Fruit fly (Drosophila melanogaster) whole organism, embryonic: ENCODE data around the gene Cys.

Experiments used
- Aef1 ChIP-seq: fragments of 200-800 bp; sonication (Bioruptor generic); IDR thresholded peaks from 3 replicates; pipeline ENCODE4 v1.3.6; 2022; ENCODE audit warnings: missing biosample characterization, missing genetic modification characterization
- Antp ChIP-seq: fragments of 200-800 bp; sonication (Bioruptor generic); optimal IDR thresholded peaks from 3 replicates; lab custom pipeline; 2016; ENCODE audit warnings: missing biosample characterization, missing genetic modification characterization
- Bgb ChIP-seq: fragments of 200-800 bp; sonication (Bioruptor generic); IDR thresholded peaks from 2 replicates; pipeline ENCODE4 v1.3.6; 2022; ENCODE audit warnings: missing biosample characterization, missing genetic modification characterization; ENCODE audit not compliant: partially characterized antibody
- CG10543 ChIP-seq: fragments of 200-800 bp; sonication (Bioruptor generic); optimal IDR thresholded peaks from 3 replicates; lab custom pipeline; 2017; ENCODE audit warnings: missing biosample characterization, mild to moderate bottlenecking, missing genetic modification characterization, moderate library complexity
- CG11723 ChIP-seq: fragments of 200-800 bp; sonication (Bioruptor generic); optimal IDR thresholded peaks from 2 replicates; lab custom pipeline; 2017; ENCODE audit warnings: missing biosample characterization, mild to moderate bottlenecking, missing genetic modification characterization
- CG12744 ChIP-seq: fragments of 200-800 bp; sonication (Bioruptor generic); optimal IDR thresholded peaks from 2 replicates; lab custom pipeline; 2016; ENCODE audit warnings: missing biosample characterization, missing genetic modification characterization
- CG1603 ChIP-seq: fragments of 200-800 bp; sonication (Bioruptor generic); optimal IDR thresholded peaks from 2 replicates; lab custom pipeline; 2019; ENCODE audit warnings: missing biosample characterization, mild to moderate bottlenecking, missing genetic modification characterization, moderate library complexity
- CG17385 ChIP-seq: fragments of 200-800 bp; sonication (Bioruptor generic); optimal IDR thresholded peaks from 3 replicates; lab custom pipeline; 2018; ENCODE audit warnings: missing biosample characterization, mild to moderate bottlenecking, missing genetic modification characterization
- CG18011 ChIP-seq: fragments of 200-800 bp; sonication (Bioruptor generic); optimal IDR thresholded peaks from 2 replicates; lab custom pipeline; 2017; ENCODE audit warnings: missing biosample characterization, missing genetic modification characterization, mild to moderate bottlenecking, moderate library complexity, missing genotype
- CG2129 ChIP-seq: fragments of 200-800 bp; sonication (Bioruptor generic); IDR thresholded peaks from 2 replicates; pipeline ENCODE4 v1.3.6; 2022; ENCODE audit warnings: missing biosample characterization, missing genetic modification characterization; ENCODE audit not compliant: partially characterized antibody
- CG2875 ChIP-seq: fragments of 200-800 bp; sonication (Bioruptor generic); optimal IDR thresholded peaks from 2 replicates; lab custom pipeline; 2017; ENCODE audit warnings: missing biosample characterization, mild to moderate bottlenecking, missing genetic modification characterization, missing genetic modification reagents
- CG31365 ChIP-seq: fragments of 200-800 bp; sonication (Bioruptor generic); optimal IDR thresholded peaks from 2 replicates; lab custom pipeline; 2018; ENCODE audit warnings: missing biosample characterization, mild to moderate bottlenecking, missing genetic modification characterization
- CG32767 ChIP-seq: fragments of 200-800 bp; sonication (Bioruptor generic); IDR thresholded peaks from 2 replicates; pipeline ENCODE4 v1.3.6; 2022; ENCODE audit warnings: missing biosample characterization, missing genetic modification characterization
- CG3281 ChIP-seq: fragments of 200-800 bp; sonication (Bioruptor generic); optimal IDR thresholded peaks from 3 replicates; lab custom pipeline; 2017; ENCODE audit warnings: missing biosample characterization, mild to moderate bottlenecking, missing genetic modification characterization
- CG6765 ChIP-seq: fragments of 200-800 bp; sonication (Bioruptor generic); optimal IDR thresholded peaks from 3 replicates; lab custom pipeline; 2017; ENCODE audit warnings: missing biosample characterization, mild to moderate bottlenecking, missing genetic modification characterization
- CG6813 ChIP-seq: fragments of 200-800 bp; sonication (Bioruptor generic); optimal IDR thresholded peaks from 2 replicates; lab custom pipeline; 2017; ENCODE audit warnings: missing biosample characterization, missing genetic modification characterization, mild to moderate bottlenecking, moderate library complexity, missing genetic modification reagents
- CG7372 ChIP-seq: fragments of 200-800 bp; sonication (Bioruptor generic); IDR thresholded peaks from 2 replicates; pipeline ENCODE4 v1.3.6; 2022; ENCODE audit warnings: missing biosample characterization, missing genetic modification characterization
- CG7786 ChIP-seq: fragments of 200-800 bp; sonication (Bioruptor generic); optimal IDR thresholded peaks from 2 replicates; lab custom pipeline; 2016; ENCODE audit warnings: missing biosample characterization, missing genetic modification characterization
- CG7963 ChIP-seq: fragments of 200-800 bp; sonication (Bioruptor generic); IDR thresholded peaks from 3 replicates; pipeline ENCODE4 v1.3.6; 2022; ENCODE audit warnings: missing biosample characterization, missing genetic modification characterization; ENCODE audit not compliant: partially characterized antibody
- CG8290 ChIP-seq, 3 experiments: fragments of 200-800 bp; sonication (Bioruptor generic); optimal IDR thresholded peaks; 2 replicates each; lab custom pipeline; 2016 to 2019; ENCODE audit warnings: missing biosample characterization in 3 of 3, missing genetic modification characterization in 3 of 3, mild to moderate bottlenecking in 2 of 3, moderate library complexity in 1 of 3
- CG8359 ChIP-seq: fragments of 200-800 bp; sonication (Bioruptor generic); optimal IDR thresholded peaks from 2 replicates; lab custom pipeline; 2017; ENCODE audit warnings: missing biosample characterization, mild to moderate bottlenecking, missing genetic modification characterization, borderline replicate concordance
- CoRest ChIP-seq: fragments of 200-800 bp; sonication (Bioruptor generic); optimal IDR thresholded peaks from 3 replicates; lab custom pipeline; 2018; ENCODE audit warnings: missing biosample characterization, mild to moderate bottlenecking, missing genetic modification characterization, moderate library complexity
- Fer2 ChIP-seq: fragments of 200-800 bp; sonication (Bioruptor generic); optimal IDR thresholded peaks from 2 replicates; lab custom pipeline; 2018; ENCODE audit warnings: missing biosample characterization, mild to moderate bottlenecking, missing genetic modification characterization, moderate library complexity
- HLH54F ChIP-seq: fragments of 200-800 bp; sonication (Bioruptor generic); optimal IDR thresholded peaks from 3 replicates; lab custom pipeline; 2016; ENCODE audit warnings: missing biosample characterization, missing genetic modification characterization
- MBD-R2 ChIP-seq: fragments of 200-800 bp; sonication (Bioruptor generic); IDR thresholded peaks from 2 replicates; pipeline ENCODE4 v1.3.6; 2022; ENCODE audit warnings: missing biosample characterization, missing genetic modification characterization
- NFAT ChIP-seq: fragments of 200-800 bp; sonication (Bioruptor generic); IDR thresholded peaks from 2 replicates; pipeline ENCODE4 v1.3.6; 2022; ENCODE audit warnings: missing biosample characterization, missing genetic modification characterization
- ac ChIP-seq: fragments of 200-800 bp; sonication (Bioruptor generic); optimal IDR thresholded peaks from 3 replicates; lab custom pipeline; 2017; ENCODE audit warnings: missing biosample characterization, mild to moderate bottlenecking, missing genetic modification characterization
- az2 ChIP-seq: fragments of 200-800 bp; sonication (Bioruptor generic); optimal IDR thresholded peaks from 3 replicates; lab custom pipeline; 2016; ENCODE audit warnings: missing biosample characterization, missing genetic modification characterization
- bigmax ChIP-seq: fragments of 200-800 bp; sonication (Bioruptor generic); optimal IDR thresholded peaks from 2 replicates; lab custom pipeline; 2018; ENCODE audit warnings: missing biosample characterization, mild to moderate bottlenecking, missing genetic modification characterization
- chinmo ChIP-seq: fragments of 200-800 bp; sonication (Bioruptor generic); IDR thresholded peaks from 4 replicates; pipeline ENCODE4 v1.3.6; 2022; ENCODE audit warnings: missing biosample characterization, missing genetic modification characterization; ENCODE audit not compliant: partially characterized antibody
- da ChIP-seq: fragments of 200-800 bp; sonication (Bioruptor generic); optimal IDR thresholded peaks from 2 replicates; lab custom pipeline; 2016; ENCODE audit warnings: missing biosample characterization, missing genetic modification characterization
- fd102C ChIP-seq: fragments of 200-800 bp; sonication (Bioruptor generic); optimal IDR thresholded peaks from 2 replicates; lab custom pipeline; 2018; ENCODE audit warnings: missing biosample characterization, mild to moderate bottlenecking, missing genetic modification characterization, moderate library complexity
- grau ChIP-seq: fragments of 200-800 bp; optimal IDR thresholded peaks from 3 replicates; lab custom pipeline; 2019; ENCODE audit warnings: missing biosample characterization, mild to moderate bottlenecking, missing genetic modification characterization, moderate library complexity
- her ChIP-seq: fragments of 200-800 bp; sonication (Bioruptor generic); optimal IDR thresholded peaks from 2 replicates; lab custom pipeline; 2016; ENCODE audit warnings: missing biosample characterization, missing genetic modification characterization
- lab ChIP-seq: fragments of 200-800 bp; sonication (Bioruptor generic); optimal IDR thresholded peaks from 3 replicates; lab custom pipeline; 2017; ENCODE audit warnings: missing biosample characterization, missing genetic modification characterization, mild to moderate bottlenecking, moderate library complexity, missing genetic modification reagents
- lilli ChIP-seq: fragments of 200-800 bp; sonication (Bioruptor generic); optimal IDR thresholded peaks from 3 replicates; lab custom pipeline; 2016; ENCODE audit warnings: missing biosample characterization, missing genetic modification characterization
- pan ChIP-seq, 4 experiments: fragments of >200 bp in 3 of 4; fragments of 200-800 bp in 1 of 4; sonication (Bioruptor generic) in 1 of 4; optimal IDR thresholded peaks in 3 of 4; IDR thresholded peaks in 1 of 4; 2 replicates each; pipeline versions ENCODE4 v1.3.6 to Lab custom; 2017 to 2022; ENCODE audit warnings: missing biosample characterization in 2 of 4, missing genetic modification characterization in 2 of 4, mixed read lengths in 1 of 4
- pfk ChIP-seq: fragments of 200-800 bp; sonication (Bioruptor generic); optimal IDR thresholded peaks from 2 replicates; lab custom pipeline; 2018; ENCODE audit warnings: missing biosample characterization, mild to moderate bottlenecking, missing genetic modification characterization, moderate library complexity
- phol ChIP-seq: fragments of 200-800 bp; sonication (Bioruptor generic); optimal IDR thresholded peaks from 3 replicates; lab custom pipeline; 2018; ENCODE audit warnings: missing biosample characterization, mild to moderate bottlenecking, missing genetic modification characterization, moderate library complexity
- prd ChIP-seq, 3 experiments: fragments of >200 bp in 2 of 3; fragments of 200-800 bp in 1 of 3; sonication (Bioruptor generic) in 1 of 3; optimal IDR thresholded peaks in 2 of 3; IDR thresholded peaks in 1 of 3; 2 replicates in 2 of 3; 3 replicates in 1 of 3; pipeline versions ENCODE4 v1.3.6 to Lab custom; 2017 to 2022; ENCODE audit warnings: missing biosample characterization in 1 of 3, missing genetic modification characterization in 1 of 3
- sc ChIP-seq, 3 experiments: fragments of >200 bp in 2 of 3; fragments of 200-800 bp in 1 of 3; sonication (Bioruptor generic) in 1 of 3; optimal IDR thresholded peaks; 2 replicates in 2 of 3; 3 replicates in 1 of 3; lab custom pipeline; 2017; ENCODE audit warnings: mild to moderate bottlenecking in 1 of 3, missing biosample characterization in 1 of 3, missing genetic modification characterization in 1 of 3, missing genetic modification reagents in 1 of 3
- schlank ChIP-seq: fragments of 200-800 bp; sonication (Bioruptor generic); optimal IDR thresholded peaks from 2 replicates; lab custom pipeline; 2018; ENCODE audit warnings: missing biosample characterization, mild to moderate bottlenecking, missing genetic modification characterization
- sens ChIP-seq: fragments of 200-800 bp; sonication (Bioruptor generic); peaks from one replicate; lab custom pipeline; 2016; ENCODE audit warnings: missing biosample characterization, missing genetic modification characterization
- sim ChIP-seq: fragments of 200-800 bp; sonication (Bioruptor generic); IDR thresholded peaks from 2 replicates; pipeline ENCODE4 v1.3.6; 2022; ENCODE audit warnings: missing biosample characterization, missing genetic modification characterization
- usp ChIP-seq: fragments of >200 bp; optimal IDR thresholded peaks from 2 replicates; lab custom pipeline; 2017; ENCODE audit warnings: missing biosample characterization, missing genetic modification characterization

The Cys gene

DNA sequence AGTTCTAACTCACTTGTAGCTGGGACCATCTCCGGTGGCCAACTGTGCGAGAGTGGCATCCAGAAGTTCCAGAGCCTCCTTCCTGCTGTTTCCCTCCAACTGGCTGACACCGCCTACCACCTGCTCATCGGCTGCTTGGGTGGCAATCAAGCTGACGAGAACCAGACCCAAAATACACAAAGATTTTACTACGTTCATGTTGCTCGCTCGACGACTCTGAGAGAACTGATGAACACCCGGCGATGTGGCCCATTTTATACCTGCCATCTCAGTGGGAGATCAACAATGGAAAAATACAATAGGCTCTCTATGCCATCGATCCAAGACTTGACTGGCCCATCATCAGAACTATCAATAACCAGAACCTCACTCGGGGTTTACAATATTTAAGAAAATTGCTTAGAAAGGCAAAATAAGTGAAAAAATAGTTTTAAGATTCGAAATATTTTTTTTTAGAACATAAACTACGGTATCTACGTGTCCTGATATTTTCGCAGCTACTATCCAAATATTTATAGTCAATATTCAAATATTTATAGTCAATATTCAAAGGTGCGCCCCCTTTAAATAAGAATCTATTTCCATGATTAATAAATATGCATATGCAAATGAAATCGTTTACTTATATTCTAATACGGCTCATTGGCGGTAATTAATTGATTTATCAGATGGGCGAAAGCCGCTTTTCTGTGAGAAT lies at the start of gene Cys:
Gene Cys (minus strand): TSS at position 234 of the 697 bp plus-strand sequence.
- TF ChIP-seq CG8359 (GFP tag; lab: Kevin White, UChicago) (no peak), CG2129 (GFP tag; lab: Robert Waterston, UW) (no peak), schlank (tag; lab: Kevin White, UChicago) (peak; percentile 9), CG1603 (tag; lab: Kevin White, UChicago) (peak; percentile 13), chinmo (GFP tag; lab: Robert Waterston, UW) (peak; percentile 23; the same call in 1 of the 4 replicates), MBD-R2 (GFP tag; lab: Robert Waterston, UW) (peak; percentile 24; the same call in 1 of the 2 replicates), CG17385 (GFP tag; lab: Kevin White, UChicago) (peak; percentile 23), CG10543 (peak; percentile 20), CG11723 (GFP tag; lab: Kevin White, UChicago) (no peak), CG6813 (GFP tag; lab: Kevin White, UChicago) (peak; percentile 27), NFAT (GFP tag; lab: Robert Waterston, UW) (peak; percentile 87; the same call in 1 of the 2 replicates), CG12744 (GFP tag; lab: Kevin White, UChicago) (no peak), Fer2 (tag; lab: Kevin White, UChicago) (no peak), bigmax (GFP tag; lab: Kevin White, UChicago) (peak; percentile 50), pfk (GFP tag; lab: Kevin White, UChicago) (peak; percentile 42), CG32767 (GFP tag; lab: Robert Waterston, UW) (0 out of 2 replicates have a peak, but pooled peaks have one; percentile 15), az2 (GFP tag; lab: Kevin White, UChicago) (no peak), CG7786 (GFP tag; lab: Kevin White, UChicago) (peak; percentile 17), lab (GFP tag; lab: Kevin White, UChicago) (peak; percentile 1), CG6765 (GFP tag; lab: Kevin White, UChicago) (peak; percentile 30), CG2875 (GFP tag; lab: Kevin White, UChicago) (peak; percentile 10), sc (optimal IDR thresholded peaks at IDR 0.05; lab: Kevin White, UChicago) (no peak), sc (GFP tag; optimal IDR thresholded peaks at IDR 0.05; lab: Kevin White, UChicago) (peak; percentile 19), Aef1 (GFP tag; lab: Robert Waterston, UW) (no peak), pan (optimal IDR thresholded peaks at IDR 0.05; lab: Kevin White, UChicago) (no peak), pan (GFP tag; optimal IDR thresholded peaks at IDR 0.05 in 1 of 2, IDR thresholded peaks at IDR 0.05 in 1 of 2) (peak in 1 of 2 experiments; percentile 26), Antp (GFP tag; lab: Kevin White, UChicago) (peak; percentile 38), da (GFP tag; lab: Kevin White, UChicago) (peak; percentile 42), phol (tag; lab: Kevin White, UChicago) (no peak), prd (optimal IDR thresholded peaks at IDR 0.05; lab: Kevin White, UChicago) (no peak), prd (GFP tag; IDR thresholded peaks at IDR 0.05; lab: Robert Waterston, UW) (peak; percentile 22; the same call in 1 of the 3 replicates), CG8290 (GFP tag; optimal IDR thresholded peaks at IDR 0.05; lab: Kevin White, UChicago) (no peak), CG8290 (tag; optimal IDR thresholded peaks at IDR 0.05; lab: Kevin White, UChicago) (peak in 1 of 2 experiments; percentile 64), Bgb (GFP tag; lab: Robert Waterston, UW) (peak; percentile 27; the same call in 1 of the 2 replicates), ac (GFP tag; lab: Kevin White, UChicago) (peak; percentile 42), grau (tag; lab: Kevin White, UChicago) (peak; percentile 27), CG3281 (no peak), sens (GFP tag; lab: Kevin White, UChicago) (peak; percentile 80), HLH54F (GFP tag; lab: Kevin White, UChicago) (peak; percentile 35), CG7372 (GFP tag; lab: Robert Waterston, UW) (no peak), usp (GFP tag; lab: Kevin White, UChicago) (no peak), her (GFP tag; lab: Kevin White, UChicago) (peak; percentile 13), CG31365 (tag; lab: Kevin White, UChicago) (no peak), CoRest (tag; lab: Kevin White, UChicago) (peak; percentile 37), CG7963 (GFP tag; lab: Robert Waterston, UW) (no peak), CG18011 (no peak), lilli (peak; percentile 35), sim (GFP tag; lab: Robert Waterston, UW) (0 out of 2 replicates have a peak, but pooled peaks have one; percentile 22), fd102C (GFP tag; lab: Kevin White, UChicago) (no peak)
